Worm (Caenorhabditis elegans) whole organism, mixed stage, embryonic: Measurements from ENCODE around the gene prmt-5.

ENCODE experiments used
- bed-3 ChIP-seq: fragments of 200-800 bp; sonication (Bioruptor generic); optimal IDR thresholded peaks from 3 replicates; lab custom pipeline; 2018; ENCODE audit warnings: mild to moderate bottlenecking, missing genetic modification characterization, moderate library complexity, missing compliant biosample characterization
- blmp-1 ChIP-seq: fragments of 150-350 bp; optimal IDR thresholded peaks from 2 replicates; lab custom pipeline; 2014; ENCODE audit warnings: missing biosample characterization, missing genetic modification characterization
- cnd-1 ChIP-seq: fragments of 200-800 bp; sonication (Bioruptor generic); optimal IDR thresholded peaks from 2 replicates; lab custom pipeline; 2018; ENCODE audit warnings: mild to moderate bottlenecking, missing genetic modification characterization, missing compliant biosample characterization
- elt-3 ChIP-seq: fragments of 150-350 bp; optimal IDR thresholded peaks from 2 replicates; lab custom pipeline; 2014; ENCODE audit warnings: missing biosample characterization, missing genetic modification characterization
- hlh-1 ChIP-seq: fragments of 150-350 bp; optimal IDR thresholded peaks from 2 replicates; lab custom pipeline; 2014; ENCODE audit warnings: missing biosample characterization, missing genetic modification reagents, missing genetic modification characterization
- nhr-12 ChIP-seq: fragments of 150-350 bp; optimal IDR thresholded peaks from 2 replicates; lab custom pipeline; 2014; ENCODE audit warnings: missing biosample characterization, missing genetic modification characterization
- nhr-76 ChIP-seq: sonication (generic microtip); optimal IDR thresholded peaks from 2 replicates; lab custom pipeline; 2017; ENCODE audit warnings: missing biosample characterization, missing genetic modification characterization
- unc-62 ChIP-seq: fragments of 150-350 bp; optimal IDR thresholded peaks from 2 replicates; lab custom pipeline; 2014; ENCODE audit warnings: missing biosample characterization, missing genetic modification reagents, missing genetic modification characterization

- no peak for TF ChIP-seq unc-62
- no peak for TF ChIP-seq blmp-1 (tag; lab: Kevin White, UChicago)
- no peak for TF ChIP-seq hlh-1
- TF ChIP-seq elt-3 = no peak
- no peak for TF ChIP-seq bed-3
- TF ChIP-seq nhr-76 = no peak
- no peak for TF ChIP-seq nhr-12 (tag; lab: Kevin White, UChicago)
- no peak for TF ChIP-seq cnd-1 (tag; lab: Kevin White, UChicago)
Measured at ce11 chrIII:5248706-5249105, 18.4 kb downstream of the prmt-5 start.
